Fruit fly (Drosophila melanogaster): ENCODE measurements around the gene ERp44.

ERp44 gene

dm6 chrX:16288492-16288964 lies 9.0 kb downstream of the ERp44 start, which contains the start of the genes CG32576 and caz (continued):
- peak; percentile 74 for TF ChIP-seq CG10543 (GFP tag; optimal IDR thresholded peaks at IDR 0.05)
- peak; percentile 13 for TF ChIP-seq HmgZ (tag; optimal IDR thresholded peaks at IDR 0.05)
- TF ChIP-seq CoRest (tag; optimal IDR thresholded peaks at IDR 0.05): peak; percentile 28
- no peak for TF ChIP-seq CG6272 (GFP tag; IDR thresholded peaks at IDR 0.05)
- TF ChIP-seq HLH54F (GFP tag; optimal IDR thresholded peaks at IDR 0.05): no peak
- peak; percentile 56 for TF ChIP-seq CG30403 (GFP tag; optimal IDR thresholded peaks at IDR 0.05)
- TF ChIP-seq nau (GFP tag; optimal IDR thresholded peaks at IDR 0.05): no peak
- TF ChIP-seq tin (GFP tag; optimal IDR thresholded peaks at IDR 0.05): peak; percentile 22
- peak; percentile 56 for TF ChIP-seq Nf-YC (tag; optimal IDR thresholded peaks at IDR 0.05)
- TF ChIP-seq lbe (GFP tag; optimal IDR thresholded peaks at IDR 0.05): peak; percentile 63
- TF ChIP-seq bbx (GFP tag; IDR thresholded peaks at IDR 0.05; ENCODE audit: partially characterized antibody): 0 out of 2 replicates have a peak, but pooled peaks have one; percentile 47
- TF ChIP-seq CG7786 (GFP tag; optimal IDR thresholded peaks at IDR 0.05): no peak
- TF ChIP-seq pfk (GFP tag; optimal IDR thresholded peaks at IDR 0.05): peak; percentile 93
- TF ChIP-seq CG14441 (GFP tag; IDR thresholded peaks at IDR 0.05): no peak
- TF ChIP-seq Sox102F (GFP tag; optimal IDR thresholded peaks at IDR 0.05): no peak
- TF ChIP-seq Trl (optimal IDR thresholded peaks at IDR 0.05): no peak
- TF ChIP-seq Trl (GFP tag; optimal IDR thresholded peaks at IDR 0.05): peak; percentile 14
- TF ChIP-seq Dref (GFP tag; IDR thresholded peaks at IDR 0.05): peak; percentile 64
- no peak for TF ChIP-seq Neu2 (GFP tag; optimal IDR thresholded peaks at IDR 0.05; ENCODE audit: borderline replicate concordance)
- peak in 1 of 2 experiments; percentile 43 for TF ChIP-seq dpn (GFP tag; optimal IDR thresholded peaks at IDR 0.05)
- TF ChIP-seq phol (tag; optimal IDR thresholded peaks at IDR 0.05): peak; percentile 89
- TF ChIP-seq Hey (tag; optimal IDR thresholded peaks at IDR 0.05): no peak
- peak; percentile 81 for TF ChIP-seq sd (tag; optimal IDR thresholded peaks at IDR 0.05)
- TF ChIP-seq Bgb (GFP tag; IDR thresholded peaks at IDR 0.05; ENCODE audit: partially characterized antibody): peak; percentile 35
- TF ChIP-seq hb (GFP tag; IDR thresholded peaks at IDR 0.05; ENCODE audit: partially characterized antibody): no peak
- TF ChIP-seq jigr1 (GFP tag; IDR thresholded peaks at IDR 0.05): no peak
- no peak for TF ChIP-seq cas (GFP tag; IDR thresholded peaks at IDR 0.05)
- TF ChIP-seq CG14710 (tag; optimal IDR thresholded peaks at IDR 0.05): peak; percentile 81
- TF ChIP-seq CG34224 (GFP tag; IDR thresholded peaks at IDR 0.05; ENCODE audit: partially characterized antibody): peak; percentile 60
- peak; percentile 51; the same call in 1 of the 2 replicates for TF ChIP-seq E2f2 (GFP tag; IDR thresholded peaks at IDR 0.05)
- TF ChIP-seq pb (GFP tag; optimal IDR thresholded peaks at IDR 0.05): no peak
- no peak for TF ChIP-seq Eip74EF (GFP tag; optimal IDR thresholded peaks at IDR 0.05)
- TF ChIP-seq NfI (GFP tag; optimal IDR thresholded peaks at IDR 0.05): peak; percentile 40
- peak; percentile 27 for TF ChIP-seq CG17568 (GFP tag; optimal IDR thresholded peaks at IDR 0.05)
- TF ChIP-seq rib (GFP tag; IDR thresholded peaks at IDR 0.05): no peak
- TF ChIP-seq CTCF (GFP tag; optimal IDR thresholded peaks at IDR 0.05): peak; percentile 47
- TF ChIP-seq Hsf (GFP tag; optimal IDR thresholded peaks at IDR 0.05): peak; percentile 4
- TF ChIP-seq unc-4 (GFP tag; IDR thresholded peaks at IDR 0.05; ENCODE audit: partially characterized antibody): peak; percentile 73
- peak; percentile 30; the same call in 1 of the 2 replicates for TF ChIP-seq Rfx (GFP tag; IDR thresholded peaks at IDR 0.05)
- no peak for TF ChIP-seq CG12942 (GFP tag; optimal IDR thresholded peaks at IDR 0.05)
- no peak for TF ChIP-seq GATAe (GFP tag; conservative IDR thresholded peaks at IDR 0.05)
- peak; percentile 44 for TF ChIP-seq grau (tag; optimal IDR thresholded peaks at IDR 0.05)
- peak; percentile 72 for TF ChIP-seq CG15601 (tag; optimal IDR thresholded peaks at IDR 0.05)
- TF ChIP-seq pum (GFP tag; optimal IDR thresholded peaks at IDR 0.05): no peak
- no peak for TF ChIP-seq sens-2 (GFP tag; IDR thresholded peaks at IDR 0.05)
- peak; percentile 35 for TF ChIP-seq nerfin-1 (tag; optimal IDR thresholded peaks at IDR 0.05)
- no peak for TF ChIP-seq sr (GFP tag; IDR thresholded peaks at IDR 0.05)
- TF ChIP-seq vfl (GFP tag; optimal IDR thresholded peaks at IDR 0.05): peak; percentile 15
- TF ChIP-seq CG18011 (GFP tag; optimal IDR thresholded peaks at IDR 0.05): peak; percentile 40
- no peak for TF ChIP-seq fd96Cb (tag; optimal IDR thresholded peaks at IDR 0.05)

Data from whole organism, embryonic.